Fruit fly (Drosophila melanogaster) whole organism, embryonic: ENCODE results near the gene mei-P26.

Experiments
- ATbp ChIP-seq: fragments of 200-800 bp; sonication (Bioruptor generic); optimal IDR thresholded peaks from 2 replicates; lab custom pipeline; 2017; ENCODE audit warnings: missing biosample characterization, mild to moderate bottlenecking, missing genetic modification characterization, missing genetic modification reagents
- Abd-B ChIP-seq: fragments of 200-800 bp; sonication (Bioruptor generic); optimal IDR thresholded peaks from 2 replicates; lab custom pipeline; 2018; ENCODE audit warnings: missing biosample characterization, mild to moderate bottlenecking, missing genetic modification characterization, moderate library complexity
- Ada2b ChIP-seq: fragments of 200-800 bp; sonication (Bioruptor generic); IDR thresholded peaks from 2 replicates; pipeline ENCODE4 v1.3.6; 2022; ENCODE audit warnings: missing biosample characterization, missing genetic modification characterization
- Blimp-1 ChIP-seq: fragments of 200-800 bp; sonication (Bioruptor generic); optimal IDR thresholded peaks from 3 replicates; lab custom pipeline; 2018; ENCODE audit warnings: missing biosample characterization, missing genetic modification characterization, mild to moderate bottlenecking, moderate library complexity, missing genetic modification reagents
- CG11093 ChIP-seq: fragments of 200-800 bp; sonication (Bioruptor generic); IDR thresholded peaks from 3 replicates; pipeline ENCODE4 v1.3.6; 2022; ENCODE audit warnings: missing biosample characterization, missing genetic modification characterization
- CG11247 ChIP-seq: fragments of 200-800 bp; sonication (Bioruptor generic); IDR thresholded peaks from 2 replicates; pipeline ENCODE4 v1.3.6; 2022; ENCODE audit warnings: missing biosample characterization, missing genetic modification characterization
- CG11456 ChIP-seq: fragments of 200-800 bp; sonication (Bioruptor generic); IDR thresholded peaks from 3 replicates; pipeline ENCODE4 v1.3.6; 2022; ENCODE audit warnings: missing biosample characterization, missing genetic modification characterization
- CG11696 ChIP-seq: fragments of 200-800 bp; sonication (Bioruptor generic); IDR thresholded peaks from 2 replicates; pipeline ENCODE4 v1.3.6; 2022; ENCODE audit warnings: missing biosample characterization, missing genetic modification characterization
- CG1233 ChIP-seq: fragments of 200-800 bp; sonication (Bioruptor generic); optimal IDR thresholded peaks from 4 replicates; lab custom pipeline; 2018; ENCODE audit warnings: missing biosample characterization, mild to moderate bottlenecking, missing genetic modification characterization
- CG13123 ChIP-seq: fragments of 200-800 bp; sonication (Bioruptor generic); optimal IDR thresholded peaks from 2 replicates; lab custom pipeline; 2016; ENCODE audit warnings: missing biosample characterization, missing genetic modification characterization
- CG14667 ChIP-seq: fragments of 200-800 bp; sonication (Bioruptor generic); IDR thresholded peaks from 2 replicates; pipeline ENCODE4 v1.3.6; 2022; ENCODE audit warnings: missing biosample characterization, missing genetic modification characterization
- CG14860 ChIP-seq: fragments of 200-800 bp; sonication (Bioruptor generic); IDR thresholded peaks from 3 replicates; pipeline ENCODE4 v1.3.6; 2022; ENCODE audit warnings: missing biosample characterization, missing genetic modification characterization; ENCODE audit not compliant: partially characterized antibody
- CG16779 ChIP-seq: fragments of 200-800 bp; sonication (Bioruptor generic); IDR thresholded peaks from 2 replicates; pipeline ENCODE4 v1.3.6; 2022; ENCODE audit warnings: missing biosample characterization, missing genetic modification characterization
- CG17328 ChIP-seq: fragments of 200-800 bp; sonication (Bioruptor generic); IDR thresholded peaks from 2 replicates; pipeline ENCODE4 v1.3.6; 2022; ENCODE audit warnings: missing biosample characterization, missing genetic modification characterization
- CG18262 ChIP-seq: fragments of 200-800 bp; optimal IDR thresholded peaks from 3 replicates; lab custom pipeline; 2019; ENCODE audit warnings: missing biosample characterization, mild to moderate bottlenecking, missing genetic modification characterization, moderate library complexity
- CG18619 ChIP-seq: fragments of 200-800 bp; sonication (Bioruptor generic); optimal IDR thresholded peaks from 3 replicates; lab custom pipeline; 2017; ENCODE audit warnings: missing biosample characterization, mild to moderate bottlenecking, missing genetic modification characterization
- CG33213 ChIP-seq: fragments of 200-800 bp; sonication (Bioruptor generic); optimal IDR thresholded peaks from 3 replicates; lab custom pipeline; 2016; ENCODE audit warnings: missing biosample characterization, missing genetic modification characterization
- CG33557 ChIP-seq: fragments of 200-800 bp; sonication (Bioruptor generic); optimal IDR thresholded peaks from 2 replicates; lab custom pipeline; 2019; ENCODE audit warnings: missing biosample characterization, mild to moderate bottlenecking, missing genetic modification characterization, moderate library complexity
- CG4854 ChIP-seq: fragments of 200-800 bp; sonication (Bioruptor generic); optimal IDR thresholded peaks from 2 replicates; lab custom pipeline; 2016; ENCODE audit warnings: missing biosample characterization, missing genetic modification characterization, inconsistent platforms
- CG5180 ChIP-seq: fragments of 200-800 bp; sonication (Bioruptor generic); optimal IDR thresholded peaks from 3 replicates; lab custom pipeline; 2017; ENCODE audit warnings: missing biosample characterization, missing genetic modification characterization, mild to moderate bottlenecking, moderate library complexity, missing genetic modification reagents
- CG6654 ChIP-seq: fragments of 200-800 bp; sonication (Bioruptor generic); optimal IDR thresholded peaks from 2 replicates; lab custom pipeline; 2017; ENCODE audit warnings: missing biosample characterization, mild to moderate bottlenecking, missing genetic modification characterization
- CG7786 ChIP-seq: fragments of 200-800 bp; sonication (Bioruptor generic); optimal IDR thresholded peaks from 2 replicates; lab custom pipeline; 2016; ENCODE audit warnings: missing biosample characterization, missing genetic modification characterization
- CG8924 ChIP-seq: fragments of 200-800 bp; optimal IDR thresholded peaks from 3 replicates; lab custom pipeline; 2019; ENCODE audit warnings: missing biosample characterization, mild to moderate bottlenecking, missing genetic modification characterization, moderate library complexity
- CkIIα-i1 ChIP-seq: fragments of 200-800 bp; sonication (Bioruptor generic); IDR thresholded peaks from 2 replicates; pipeline ENCODE4 v1.3.6; 2022; ENCODE audit warnings: missing biosample characterization, missing genetic modification characterization
- CoRest ChIP-seq: fragments of 200-800 bp; sonication (Bioruptor generic); optimal IDR thresholded peaks from 3 replicates; lab custom pipeline; 2018; ENCODE audit warnings: missing biosample characterization, mild to moderate bottlenecking, missing genetic modification characterization, moderate library complexity
- D ChIP-seq, 2 experiments: fragments of 200-800 bp in 1 of 2; fragments of >200 bp in 1 of 2; sonication (Bioruptor generic) in 1 of 2; optimal IDR thresholded peaks; 2 replicates in 1 of 2; 3 replicates in 1 of 2; lab custom pipeline; 2017; ENCODE audit warnings: mild to moderate bottlenecking in 1 of 2, missing biosample characterization in 1 of 2, missing genetic modification characterization in 1 of 2, missing genetic modification reagents in 1 of 2
- Dll ChIP-seq: fragments of 200-800 bp; sonication (Bioruptor generic); IDR thresholded peaks from 4 replicates; pipeline ENCODE4 v1.3.6; 2022; ENCODE audit warnings: missing biosample characterization, missing genetic modification characterization; ENCODE audit not compliant: partially characterized antibody
- Drgx ChIP-seq: fragments of 200-800 bp; sonication (Bioruptor generic); IDR thresholded peaks from 2 replicates; pipeline ENCODE4 v1.3.6; 2022; ENCODE audit warnings: missing biosample characterization, missing genetic modification characterization
- ERR ChIP-seq: fragments of 200-800 bp; sonication (Bioruptor generic); optimal IDR thresholded peaks from 2 replicates; lab custom pipeline; 2016; ENCODE audit warnings: missing biosample characterization, missing genetic modification characterization
- Fer3 ChIP-seq: fragments of 200-800 bp; sonication (Bioruptor generic); optimal IDR thresholded peaks from 2 replicates; lab custom pipeline; 2018; ENCODE audit warnings: missing biosample characterization, mild to moderate bottlenecking, missing genetic modification characterization, moderate library complexity
- H15 ChIP-seq: fragments of 200-800 bp; sonication (Bioruptor generic); IDR thresholded peaks from 3 replicates; pipeline ENCODE4 v1.3.6; 2022; ENCODE audit warnings: missing biosample characterization, missing genetic modification characterization
- Oaz ChIP-seq: fragments of 200-800 bp; sonication (Bioruptor generic); IDR thresholded peaks from 2 replicates; pipeline ENCODE4 v1.3.6; 2022; ENCODE audit warnings: missing biosample characterization, missing genetic modification characterization
- Optix ChIP-seq: fragments of 200-800 bp; sonication (Bioruptor generic); IDR thresholded peaks from 3 replicates; pipeline ENCODE4 v1.3.6; 2022; ENCODE audit warnings: missing biosample characterization, missing genetic modification characterization
- Stat92E ChIP-seq, 3 experiments: fragments of >200 bp in 2 of 3; fragments of 200-800 bp in 1 of 3; sonication (Bioruptor generic) in 1 of 3; optimal IDR thresholded peaks; 2 replicates each; lab custom pipeline; 2017 to 2019; ENCODE audit warnings: missing biosample characterization in 3 of 3, missing genetic modification characterization in 3 of 3, mild to moderate bottlenecking in 1 of 3, moderate library complexity in 1 of 3
- az2 ChIP-seq: fragments of 200-800 bp; sonication (Bioruptor generic); optimal IDR thresholded peaks from 3 replicates; lab custom pipeline; 2016; ENCODE audit warnings: missing biosample characterization, missing genetic modification characterization
- bigmax ChIP-seq: fragments of 200-800 bp; sonication (Bioruptor generic); optimal IDR thresholded peaks from 2 replicates; lab custom pipeline; 2018; ENCODE audit warnings: missing biosample characterization, mild to moderate bottlenecking, missing genetic modification characterization
- cas ChIP-seq: fragments of 200-800 bp; sonication (Bioruptor generic); IDR thresholded peaks from 2 replicates; pipeline ENCODE4 v1.3.6; 2022; ENCODE audit warnings: missing biosample characterization, missing genetic modification characterization
- gsb-n ChIP-seq: fragments of 200-800 bp; sonication (Bioruptor generic); optimal IDR thresholded peaks from 3 replicates; lab custom pipeline; 2018; ENCODE audit warnings: missing biosample characterization, mild to moderate bottlenecking, missing genetic modification characterization
- inv ChIP-seq: fragments of 200-800 bp; sonication (Bioruptor generic); IDR thresholded peaks from 2 replicates; pipeline ENCODE4 v1.3.6; 2022; ENCODE audit warnings: missing biosample characterization, missing genetic modification characterization; ENCODE audit not compliant: partially characterized antibody
- kay ChIP-seq: fragments of 200-800 bp; sonication (Bioruptor generic); optimal IDR thresholded peaks from 2 replicates; lab custom pipeline; 2016; ENCODE audit warnings: missing biosample characterization, missing genetic modification characterization
- nau ChIP-seq: fragments of 200-800 bp; sonication (Bioruptor generic); optimal IDR thresholded peaks from 3 replicates; lab custom pipeline; 2017; ENCODE audit warnings: missing biosample characterization, mild to moderate bottlenecking, missing genetic modification characterization, missing genetic modification reagents
- odd ChIP-seq: fragments of 200-800 bp; sonication (Bioruptor generic); optimal IDR thresholded peaks from 2 replicates; lab custom pipeline; 2017; ENCODE audit warnings: missing biosample characterization, mild to moderate bottlenecking, missing genetic modification characterization
- pho ChIP-seq: fragments of 200-800 bp; sonication (Bioruptor generic); optimal IDR thresholded peaks from 2 replicates; lab custom pipeline; 2016; ENCODE audit warnings: missing biosample characterization, missing genetic modification characterization
- ranshi ChIP-seq: fragments of 200-800 bp; sonication (Bioruptor generic); IDR thresholded peaks from 2 replicates; pipeline ENCODE4 v1.3.6; 2022; ENCODE audit warnings: missing biosample characterization, missing genetic modification characterization
- sr ChIP-seq: fragments of 200-800 bp; sonication (Bioruptor generic); IDR thresholded peaks from 3 replicates; pipeline ENCODE4 v1.3.6; 2022; ENCODE audit warnings: missing biosample characterization, missing genetic modification characterization
- stc ChIP-seq: fragments of 200-800 bp; sonication (Bioruptor generic); IDR thresholded peaks from 2 replicates; pipeline ENCODE4 v1.3.6; 2022; ENCODE audit warnings: missing biosample characterization, missing genetic modification characterization
- z ChIP-seq: fragments of 200-800 bp; sonication (Bioruptor generic); IDR thresholded peaks from 3 replicates; pipeline ENCODE4 v1.3.6; 2022; ENCODE audit warnings: missing biosample characterization, missing genetic modification characterization

Gene mei-P26

DNA sequence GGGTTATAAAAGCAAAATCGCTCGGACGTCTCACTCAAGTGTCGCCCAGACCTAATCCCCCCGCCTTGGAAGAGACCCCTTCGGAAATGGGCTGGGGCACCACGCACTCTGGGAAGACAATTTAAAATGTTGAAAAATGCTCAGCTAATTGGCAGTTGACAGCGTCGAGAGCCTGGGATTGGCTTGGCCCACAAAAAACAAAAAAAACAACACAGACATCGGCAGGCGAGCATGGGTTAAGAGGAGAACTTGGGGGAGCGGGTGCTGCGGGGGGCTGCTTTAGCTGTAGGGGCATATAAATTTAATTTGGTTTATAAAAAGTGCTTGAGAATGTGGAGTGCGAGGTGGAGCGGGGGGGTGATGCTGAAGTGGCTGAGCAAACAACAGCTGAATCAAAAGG lies 40.6 kb upstream of the mei-P26 start (continued):
- TF ChIP-seq CG18619: no peak
- TF ChIP-seq nau (GFP tag; lab: Kevin White, UChicago): peak; percentile 62
- TF ChIP-seq CG5180 (GFP tag; lab: Kevin White, UChicago): peak; percentile 47
- peak; percentile 47; the same call in 1 of the 3 replicates for TF ChIP-seq z (GFP tag; lab: Robert Waterston, UW)

DNA sequence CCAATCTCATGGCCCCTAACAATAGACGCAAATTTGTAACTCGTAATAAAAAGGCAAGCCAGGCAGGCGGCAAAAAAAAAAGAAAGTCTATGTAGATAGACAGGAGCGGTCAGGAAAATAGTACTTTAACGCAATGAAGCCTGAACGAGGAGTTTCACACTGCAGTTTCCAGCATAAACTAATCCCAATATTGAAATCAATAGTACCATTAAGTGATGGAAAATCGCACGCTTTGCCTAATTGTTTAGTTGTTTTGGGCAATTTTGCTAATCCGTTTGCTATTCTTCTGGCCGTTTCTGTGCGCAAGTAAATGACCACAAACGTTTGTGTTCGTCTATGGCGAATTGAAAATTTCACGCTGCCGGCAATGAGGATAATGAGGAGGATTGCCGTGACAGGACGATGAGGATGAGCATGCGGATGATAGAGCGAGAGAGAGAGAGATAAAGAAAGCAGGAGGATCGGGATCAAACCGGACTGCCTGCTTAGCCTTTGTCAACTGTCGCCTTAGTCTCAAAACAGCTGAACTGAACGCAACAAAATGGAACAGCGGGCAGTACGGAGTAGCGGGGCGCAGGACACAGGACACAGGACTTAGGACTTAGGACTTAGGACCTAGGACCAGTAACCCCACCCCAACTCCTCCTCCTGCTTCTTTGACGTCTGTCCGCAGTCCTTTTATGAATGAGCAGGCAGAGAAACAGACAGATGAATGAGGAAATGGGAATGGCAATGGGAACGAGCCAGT lies 35.6 kb upstream of the mei-P26 start:
- TF ChIP-seq sr (no peak), cas (GFP tag; lab: Robert Waterston, UW) (no peak), stc (GFP tag; lab: Robert Waterston, UW) (no peak), CG14860 (GFP tag; lab: Robert Waterston, UW) (no peak), Dll (GFP tag; lab: Robert Waterston, UW) (no peak), CG8924 (no peak), CG11093 (GFP tag; lab: Robert Waterston, UW) (no peak), CG13123 (no peak), CG18262 (tag; lab: Kevin White, UChicago) (peak; percentile 13), D (optimal IDR thresholded peaks at IDR 0.05; lab: Kevin White, UChicago) (peak; percentile 85), D (GFP tag; optimal IDR thresholded peaks at IDR 0.05; lab: Kevin White, UChicago) (no peak), CG16779 (GFP tag; lab: Robert Waterston, UW) (no peak), az2 (GFP tag; lab: Kevin White, UChicago) (peak; percentile 2), inv (GFP tag; lab: Robert Waterston, UW) (no peak), CoRest (tag; lab: Kevin White, UChicago) (peak; percentile 2), Abd-B (GFP tag; lab: Kevin White, UChicago) (no peak), CG6654 (GFP tag; lab: Kevin White, UChicago) (no peak), CG17328 (no peak), odd (GFP tag; lab: Kevin White, UChicago) (no peak), CkIIα-i1 (GFP tag; lab: Robert Waterston, UW) (no peak), CG11247 (no peak), CG14667 (no peak), CG33557 (GFP tag; lab: Kevin White, UChicago) (no peak), kay (GFP tag; lab: Kevin White, UChicago) (no peak), ERR (GFP tag; lab: Kevin White, UChicago) (no peak), Stat92E (GFP tag; optimal IDR thresholded peaks at IDR 0.05; lab: Kevin White, UChicago) (no peak), CG4854 (GFP tag; lab: Kevin White, UChicago) (no peak), Ada2b (GFP tag; lab: Robert Waterston, UW) (0 out of 2 replicates have a peak, but pooled peaks have one; percentile 22), pho (GFP tag; lab: Kevin White, UChicago) (no peak), CG11456 (no peak), ATbp (GFP tag; lab: Kevin White, UChicago) (no peak), Oaz (GFP tag; lab: Robert Waterston, UW) (0 out of 2 replicates have a peak, but pooled peaks have one; percentile 16), Optix (GFP tag; lab: Robert Waterston, UW) (no peak), CG11696 (GFP tag; lab: Robert Waterston, UW) (peak; percentile 76), Drgx (GFP tag; lab: Robert Waterston, UW) (0 out of 2 replicates have a peak, but pooled peaks have one; percentile 12), Fer3 (tag; lab: Kevin White, UChicago) (peak; percentile 20), H15 (no peak), CG33213 (GFP tag; lab: Kevin White, UChicago) (no peak), bigmax (GFP tag; lab: Kevin White, UChicago) (no peak), CG7786 (GFP tag; lab: Kevin White, UChicago) (peak; percentile 1), Blimp-1 (GFP tag; lab: Kevin White, UChicago) (peak; percentile 9), gsb-n (tag; lab: Kevin White, UChicago) (no peak), ranshi (0 out of 2 replicates have a peak, but pooled peaks have one; percentile 15), CG1233 (GFP tag; lab: Kevin White, UChicago) (no peak)
